Fruit fly (Drosophila melanogaster) Kc167 (cell line): ENCODE results near the gene CG2126.

Experiments used
- Myc ChIP-seq: fragments of >200 bp; optimal IDR thresholded peaks from 2 replicates; lab custom pipeline; 2017; ENCODE audit warnings: missing external identifiers
- Sin3A ChIP-seq: fragments of >200 bp; optimal IDR thresholded peaks from 2 replicates; lab custom pipeline; 2018; ENCODE audit warnings: missing external identifiers
- h ChIP-seq: fragments of >200 bp; optimal IDR thresholded peaks from 3 replicates; lab custom pipeline; 2018; ENCODE audit warnings: missing external identifiers
- insv ChIP-seq: fragments of >200 bp; optimal IDR thresholded peaks from 3 replicates; lab custom pipeline; 2018; ENCODE audit warnings: missing external identifiers
- psq ChIP-seq: fragments of >200 bp; optimal IDR thresholded peaks from 2 replicates; lab custom pipeline; 2017; ENCODE audit warnings: missing external identifiers
- ttk ChIP-seq: sonication (Bioruptor generic); optimal IDR thresholded peaks from 2 replicates; lab custom pipeline; 2017; ENCODE audit warnings: missing external identifiers

CG2126 gene

dm6 chr3R:31726286-31726685 lies 50.2 kb downstream of the CG2126 start:
- TF ChIP-seq psq (lab: Kevin White, UChicago) = no peak
- TF ChIP-seq insv (lab: Kevin White, UChicago) = no peak
- no peak for TF ChIP-seq h (lab: Kevin White, UChicago)
- TF ChIP-seq ttk (lab: Kevin White, UChicago) = no peak
- TF ChIP-seq Sin3A = no peak
- no peak for TF ChIP-seq Myc

DNA sequence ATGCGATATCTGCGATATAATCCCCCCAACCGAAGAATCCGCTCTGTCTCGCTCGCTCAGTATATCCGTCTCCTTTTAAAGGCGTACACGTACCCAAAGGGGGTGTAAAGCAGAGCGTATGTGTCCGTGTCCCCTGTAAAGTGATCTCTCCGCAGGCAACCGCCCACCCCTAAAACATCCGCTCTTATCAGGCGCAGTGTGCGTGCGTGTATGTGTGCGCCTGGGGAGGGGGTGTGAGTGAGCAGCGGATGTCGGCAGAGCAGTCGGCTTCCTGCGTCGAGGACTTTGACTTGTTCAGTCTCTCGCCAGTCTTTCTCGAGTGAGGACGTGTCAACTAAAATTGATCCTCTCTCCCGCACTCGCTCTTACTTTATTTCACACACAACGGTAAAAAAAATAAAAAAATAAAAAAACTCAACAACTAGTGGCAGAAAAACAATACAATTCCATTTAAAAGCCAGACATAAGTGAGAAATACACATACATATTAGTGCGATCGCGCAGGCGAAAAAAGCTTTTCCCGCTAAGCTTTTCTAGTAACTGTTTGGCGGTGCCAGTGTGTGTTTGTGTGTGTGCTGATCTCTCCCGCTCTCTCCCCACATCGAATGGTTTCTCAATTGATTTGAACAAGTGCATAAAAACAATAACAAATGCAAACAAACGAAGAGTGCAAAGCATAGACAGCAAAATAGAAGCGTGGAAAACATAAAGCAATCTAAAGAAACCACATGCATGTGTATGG lies 50.8 kb downstream of the CG2126 start:
- TF ChIP-seq psq (lab: Kevin White, UChicago) (no peak), Myc (no peak), ttk (lab: Kevin White, UChicago) (no peak), Sin3A (no peak), h (lab: Kevin White, UChicago) (no peak), insv (lab: Kevin White, UChicago) (no peak)
